Worm (Caenorhabditis elegans) whole organism, mixed stage, embryonic: Measurements from ENCODE around the gene ser-6.

Source experiments
- ces-1 ChIP-seq: fragments of 150-350 bp; optimal IDR thresholded peaks from 2 replicates; lab custom pipeline; 2014; ENCODE audit warnings: missing biosample characterization, missing genetic modification reagents, missing genetic modification characterization
- drap-1 ChIP-seq: fragments of 200-800 bp; sonication (Bioruptor generic); optimal IDR thresholded peaks from 3 replicates; lab custom pipeline; 2018; ENCODE audit warnings: mild to moderate bottlenecking, missing genetic modification characterization, missing compliant biosample characterization
- elt-3 ChIP-seq: fragments of 150-350 bp; optimal IDR thresholded peaks from 2 replicates; lab custom pipeline; 2014; ENCODE audit warnings: missing biosample characterization, missing genetic modification characterization
- ham-2 ChIP-seq: fragments of 200-800 bp; sonication (Bioruptor generic); optimal IDR thresholded peaks from 2 replicates; lab custom pipeline; 2018; ENCODE audit warnings: mild to moderate bottlenecking, missing genetic modification characterization, missing compliant biosample characterization
- lin-13 ChIP-seq: fragments of 150-350 bp; optimal IDR thresholded peaks from 2 replicates; lab custom pipeline; 2014; ENCODE audit warnings: missing biosample characterization, missing genetic modification characterization
- unc-62 ChIP-seq: fragments of 150-350 bp; optimal IDR thresholded peaks from 2 replicates; lab custom pipeline; 2014; ENCODE audit warnings: missing biosample characterization, missing genetic modification reagents, missing genetic modification characterization
- ztf-11 ChIP-seq: fragments of 150-350 bp; optimal IDR thresholded peaks from 2 replicates; lab custom pipeline; 2014; ENCODE audit warnings: missing biosample characterization, missing genetic modification characterization

ce11 chrIV:3011647-3012046 is 51.7 kb downstream of the ser-6 start:
- TF ChIP-seq lin-13 (tag; lab: Kevin White, UChicago) (no peak), ham-2 (GFP tag; lab: Kevin White, UChicago) (no peak), elt-3 (tag; lab: Kevin White, UChicago) (no peak), unc-62 (no peak), drap-1 (GFP tag; lab: Kevin White, UChicago) (no peak), ztf-11 (tag; lab: Kevin White, UChicago) (no peak), ces-1 (no peak)
